Fruit fly (Drosophila melanogaster): Measurements from ENCODE around the gene Nipsnap.
A peak's percentile ranks its signal among the peaks of the same experiment; 100 is the strongest.

Gene Nipsnap

dm6 chrX:16090179-16091144, 17.1 kb upstream of the Nipsnap start (continued):
- TF ChIP-seq chif (GFP tag; optimal IDR thresholded peaks at IDR 0.05) (peak; percentile 85 to 89), CG4328 (GFP tag; optimal IDR thresholded peaks at IDR 0.05) (peak; percentile 82), CG30020 (tag; optimal IDR thresholded peaks at IDR 0.05) (peak; percentile 41), grn (GFP tag; optimal IDR thresholded peaks at IDR 0.05) (no peak), Ssrp (tag; optimal IDR thresholded peaks at IDR 0.05) (peak; percentile 76), CG6683 (GFP tag; optimal IDR thresholded peaks at IDR 0.05) (peak; percentile 75), Abd-B (GFP tag; optimal IDR thresholded peaks at IDR 0.05) (peak; percentile 78), dpn (GFP tag; optimal IDR thresholded peaks at IDR 0.05) (peak; percentile 92), ems (GFP tag; optimal IDR thresholded peaks at IDR 0.05) (peak; percentile 83), klu (GFP tag; IDR thresholded peaks at IDR 0.05) (peak; percentile 75), CG11085 (GFP tag; IDR thresholded peaks at IDR 0.05) (peak; percentile 85), CG9727 (GFP tag; optimal IDR thresholded peaks at IDR 0.05) (peak; percentile 80), CG5953 (GFP tag; IDR thresholded peaks at IDR 0.05) (peak; percentile 80), Sry-β (GFP tag; optimal IDR thresholded peaks at IDR 0.05) (no peak), Lim3 (GFP tag; IDR thresholded peaks at IDR 0.05) (peak; percentile 70; the same call in 1 of the 2 replicates), CG2120 (GFP tag; optimal IDR thresholded peaks at IDR 0.05) (peak; percentile 94), CG3065 (GFP tag; optimal IDR thresholded peaks at IDR 0.05) (peak; percentile 62), ham (GFP tag; IDR thresholded peaks at IDR 0.05) (peak; percentile 60; the same call in 1 of the 2 replicates), cg (GFP tag; optimal IDR thresholded peaks at IDR 0.05) (no peak), CG4617 (GFP tag; optimal IDR thresholded peaks at IDR 0.05; ENCODE audit: borderline replicate concordance) (peak; percentile 42), Side (GFP tag; optimal IDR thresholded peaks at IDR 0.05) (peak; percentile 82), CG6272 (GFP tag; IDR thresholded peaks at IDR 0.05) (peak; percentile 68), CG14667 (GFP tag; IDR thresholded peaks at IDR 0.05) (peak; percentile 82), btn (GFP tag; optimal IDR thresholded peaks at IDR 0.05) (peak; percentile 80), Rfx (GFP tag; IDR thresholded peaks at IDR 0.05) (peak; percentile 95), insv (GFP tag; optimal IDR thresholded peaks at IDR 0.05) (peak in 1 of 2 experiments; percentile 54), Dip3 (GFP tag; optimal IDR thresholded peaks at IDR 0.05) (peak; percentile 92), trh (GFP tag; optimal IDR thresholded peaks at IDR 0.05) (peak; percentile 59), CG18764 (GFP tag; optimal IDR thresholded peaks at IDR 0.05) (peak; percentile 79), onecut (GFP tag; IDR thresholded peaks at IDR 0.05) (peak; percentile 79), Dek (tag; optimal IDR thresholded peaks at IDR 0.05) (peak; percentile 89), phol (tag; optimal IDR thresholded peaks at IDR 0.05) (peak; percentile 84), Mrtf (GFP tag; IDR thresholded peaks at IDR 0.05) (peak; percentile 90; the same call in 2 of the 3 replicates), bab2 (GFP tag; optimal IDR thresholded peaks at IDR 0.05) (peak; percentile 89), CG10565 (GFP tag; optimal IDR thresholded peaks at IDR 0.05) (peak; percentile 59), CG12219 (GFP tag; optimal IDR thresholded peaks at IDR 0.05) (peak; percentile 93), CG1792 (GFP tag; optimal IDR thresholded peaks at IDR 0.05) (peak; percentile 85), toy (GFP tag; IDR thresholded peaks at IDR 0.05) (peak; percentile 81), ash1 (GFP tag; optimal IDR thresholded peaks at IDR 0.05) (peak; percentile 60), CG9797 (GFP tag; optimal IDR thresholded peaks at IDR 0.05) (no peak), Hmx (GFP tag; optimal IDR thresholded peaks at IDR 0.05) (peak; percentile 56), sens-2 (GFP tag; IDR thresholded peaks at IDR 0.05) (peak; percentile 91), nerfin-2 (GFP tag; IDR thresholded peaks at IDR 0.05; ENCODE audit: partially characterized antibody) (no peak), exex (tag; optimal IDR thresholded peaks at IDR 0.05) (peak; percentile 64), HLH54F (GFP tag; optimal IDR thresholded peaks at IDR 0.05) (peak; percentile 91), CG31224 (GFP tag; IDR thresholded peaks at IDR 0.05) (peak; percentile 84), sob (GFP tag; IDR thresholded peaks at IDR 0.05) (peak; percentile 94), pros (GFP tag; optimal IDR thresholded peaks at IDR 0.05) (no peak), dimm (GFP tag; IDR thresholded peaks at IDR 0.05) (peak; percentile 81)

All from whole organism, embryonic.